Fruit fly (Drosophila melanogaster) whole organism, embryonic: ENCODE data around the gene uif.

ENCODE experiments used
- Abd-B ChIP-seq: fragments of 200-800 bp; sonication (Bioruptor generic); optimal IDR thresholded peaks from 2 replicates; lab custom pipeline; 2018; ENCODE audit warnings: missing biosample characterization, mild to moderate bottlenecking, missing genetic modification characterization, moderate library complexity
- CG10147 ChIP-seq: fragments of 200-800 bp; sonication (Bioruptor generic); optimal IDR thresholded peaks from 2 replicates; lab custom pipeline; 2019; ENCODE audit warnings: missing biosample characterization, mild to moderate bottlenecking, missing genetic modification characterization, moderate library complexity
- CG10267 ChIP-seq: fragments of 200-800 bp; sonication (Bioruptor generic); optimal IDR thresholded peaks from 2 replicates; lab custom pipeline; 2018; ENCODE audit warnings: missing biosample characterization, mild to moderate bottlenecking, missing genetic modification characterization, moderate library complexity
- CG12219 ChIP-seq: fragments of 200-800 bp; sonication (Bioruptor generic); optimal IDR thresholded peaks from 3 replicates; lab custom pipeline; 2018; ENCODE audit warnings: missing biosample characterization, mild to moderate bottlenecking, missing genetic modification characterization
- CG15514 ChIP-seq: fragments of 200-800 bp; sonication (Bioruptor generic); optimal IDR thresholded peaks from 3 replicates; lab custom pipeline; 2017; ENCODE audit warnings: missing biosample characterization, missing genetic modification characterization, mild to moderate bottlenecking, moderate library complexity, missing genetic modification reagents
- CG16779 ChIP-seq: fragments of 200-800 bp; sonication (Bioruptor generic); IDR thresholded peaks from 2 replicates; pipeline ENCODE4 v1.3.6; 2022; ENCODE audit warnings: missing biosample characterization, missing genetic modification characterization
- CG17568 ChIP-seq: fragments of 200-800 bp; sonication (Bioruptor generic); optimal IDR thresholded peaks from 2 replicates; lab custom pipeline; 2018; ENCODE audit warnings: missing biosample characterization, mild to moderate bottlenecking, missing genetic modification characterization, moderate library complexity
- CG18476 ChIP-seq: fragments of 200-800 bp; sonication (Bioruptor generic); optimal IDR thresholded peaks from 2 replicates; lab custom pipeline; 2016; ENCODE audit warnings: missing biosample characterization, mild to moderate bottlenecking, missing genetic modification characterization
- CG18599 ChIP-seq: fragments of 200-800 bp; sonication (Bioruptor generic); optimal IDR thresholded peaks from 3 replicates; lab custom pipeline; 2017; ENCODE audit warnings: missing biosample characterization, missing genetic modification characterization, mild to moderate bottlenecking, moderate library complexity, missing genetic modification reagents
- CG30020 ChIP-seq: fragments of 200-800 bp; optimal IDR thresholded peaks from 2 replicates; lab custom pipeline; 2019; ENCODE audit warnings: missing biosample characterization, mild to moderate bottlenecking, missing genetic modification characterization, moderate library complexity
- CG3163 ChIP-seq: fragments of 200-800 bp; sonication (Bioruptor generic); optimal IDR thresholded peaks from 3 replicates; lab custom pipeline; 2016; ENCODE audit warnings: missing biosample characterization, missing genetic modification characterization
- CG34422 ChIP-seq: fragments of 200-800 bp; sonication (Bioruptor generic); IDR thresholded peaks from 3 replicates; pipeline ENCODE4 v1.3.6; 2022; ENCODE audit warnings: missing biosample characterization, missing genetic modification characterization
- CG4854 ChIP-seq: fragments of 200-800 bp; sonication (Bioruptor generic); optimal IDR thresholded peaks from 2 replicates; lab custom pipeline; 2016; ENCODE audit warnings: missing biosample characterization, missing genetic modification characterization, inconsistent platforms
- CG7839 ChIP-seq: fragments of 200-800 bp; sonication (Bioruptor generic); optimal IDR thresholded peaks from 3 replicates; lab custom pipeline; 2018; ENCODE audit warnings: missing biosample characterization, mild to moderate bottlenecking, missing genetic modification characterization, moderate library complexity
- CG8089 ChIP-seq: fragments of 200-800 bp; sonication (Bioruptor generic); optimal IDR thresholded peaks from 3 replicates; lab custom pipeline; 2016; ENCODE audit warnings: missing biosample characterization, missing genetic modification characterization
- CG8359 ChIP-seq: fragments of 200-800 bp; sonication (Bioruptor generic); optimal IDR thresholded peaks from 2 replicates; lab custom pipeline; 2017; ENCODE audit warnings: missing biosample characterization, mild to moderate bottlenecking, missing genetic modification characterization, borderline replicate concordance
- CTCF ChIP-seq: fragments of 200-800 bp; sonication (Bioruptor generic); optimal IDR thresholded peaks from 2 replicates; lab custom pipeline; 2017; ENCODE audit warnings: missing biosample characterization, mild to moderate bottlenecking, missing genetic modification characterization, moderate library complexity
- CkIIα-i1 ChIP-seq: fragments of 200-800 bp; sonication (Bioruptor generic); IDR thresholded peaks from 2 replicates; pipeline ENCODE4 v1.3.6; 2022; ENCODE audit warnings: missing biosample characterization, missing genetic modification characterization
- D19B ChIP-seq: fragments of 200-800 bp; sonication (Bioruptor generic); optimal IDR thresholded peaks from 2 replicates; lab custom pipeline; 2017; ENCODE audit warnings: missing biosample characterization, mild to moderate bottlenecking, missing genetic modification characterization
- Dbx ChIP-seq: fragments of 200-800 bp; sonication (Bioruptor generic); IDR thresholded peaks from 3 replicates; pipeline ENCODE4 v1.3.6; 2022; ENCODE audit warnings: missing biosample characterization, missing genetic modification characterization
- Doc3 ChIP-seq: fragments of 200-800 bp; sonication (Bioruptor generic); IDR thresholded peaks from 3 replicates; pipeline ENCODE4 v1.3.6; 2022; ENCODE audit warnings: missing biosample characterization, missing genetic modification characterization; ENCODE audit not compliant: partially characterized antibody
- Gug ChIP-seq: fragments of 200-800 bp; sonication (Bioruptor generic); IDR thresholded peaks from 4 replicates; pipeline ENCODE4 v1.3.6; 2022; ENCODE audit warnings: missing biosample characterization, missing genetic modification characterization
- HLH54F ChIP-seq: fragments of 200-800 bp; sonication (Bioruptor generic); optimal IDR thresholded peaks from 3 replicates; lab custom pipeline; 2016; ENCODE audit warnings: missing biosample characterization, missing genetic modification characterization
- HmgD ChIP-seq: fragments of 200-800 bp; sonication (Bioruptor generic); optimal IDR thresholded peaks from 3 replicates; lab custom pipeline; 2016; ENCODE audit warnings: missing biosample characterization, missing genetic modification characterization
- Hsf ChIP-seq: fragments of 200-800 bp; sonication (Bioruptor generic); optimal IDR thresholded peaks from 3 replicates; lab custom pipeline; 2016; ENCODE audit warnings: missing biosample characterization, missing genetic modification characterization
- MESR4 ChIP-seq: fragments of 200-800 bp; sonication (Bioruptor generic); optimal IDR thresholded peaks from 2 replicates; lab custom pipeline; 2018; ENCODE audit warnings: missing biosample characterization, mild to moderate bottlenecking, missing genetic modification characterization, moderate library complexity
- NFAT ChIP-seq: fragments of 200-800 bp; sonication (Bioruptor generic); IDR thresholded peaks from 2 replicates; pipeline ENCODE4 v1.3.6; 2022; ENCODE audit warnings: missing biosample characterization, missing genetic modification characterization
- Nf-YA ChIP-seq: fragments of 200-800 bp; sonication (Bioruptor generic); IDR thresholded peaks from 2 replicates; pipeline ENCODE4 v1.3.6; 2022; ENCODE audit warnings: missing biosample characterization, missing genetic modification characterization
- Nf-YC ChIP-seq: fragments of 200-800 bp; optimal IDR thresholded peaks from 3 replicates; lab custom pipeline; 2019; ENCODE audit warnings: missing biosample characterization, mild to moderate bottlenecking, missing genetic modification characterization, moderate library complexity
- Six4 ChIP-seq: fragments of 200-800 bp; sonication (Bioruptor generic); optimal IDR thresholded peaks from 2 replicates; lab custom pipeline; 2016; ENCODE audit warnings: missing biosample characterization, missing genetic modification characterization
- Trl ChIP-seq, 3 experiments: fragments of >200 bp in 2 of 3; fragments of 200-800 bp in 1 of 3; sonication (Bioruptor generic) in 1 of 3; optimal IDR thresholded peaks; 2 replicates in 1 of 3; 3 replicates in 2 of 3; lab custom pipeline; 2016 to 2017; ENCODE audit warnings: missing biosample characterization in 1 of 3, missing genetic modification characterization in 1 of 3
- ac ChIP-seq: fragments of 200-800 bp; sonication (Bioruptor generic); optimal IDR thresholded peaks from 3 replicates; lab custom pipeline; 2017; ENCODE audit warnings: missing biosample characterization, mild to moderate bottlenecking, missing genetic modification characterization
- ase ChIP-seq: fragments of 200-800 bp; sonication (Bioruptor generic); IDR thresholded peaks from 3 replicates; pipeline ENCODE4 v1.3.6; 2022; ENCODE audit warnings: missing biosample characterization, missing genetic modification characterization
- cato ChIP-seq: fragments of 200-800 bp; sonication (Bioruptor generic); optimal IDR thresholded peaks from 2 replicates; lab custom pipeline; 2016; ENCODE audit warnings: missing biosample characterization, missing genetic modification characterization, borderline replicate concordance
- cwo ChIP-seq: fragments of 200-800 bp; sonication (Bioruptor generic); optimal IDR thresholded peaks from 3 replicates; lab custom pipeline; 2017; ENCODE audit warnings: missing biosample characterization, missing genetic modification characterization, mild to moderate bottlenecking, moderate library complexity, missing genetic modification reagents
- fu2 ChIP-seq: fragments of 200-800 bp; sonication (Bioruptor generic); optimal IDR thresholded peaks from 2 replicates; lab custom pipeline; 2016; ENCODE audit warnings: missing biosample characterization, missing genetic modification characterization
- gce ChIP-seq: fragments of 200-800 bp; sonication (Bioruptor generic); IDR thresholded peaks from 3 replicates; pipeline ENCODE4 v1.3.6; 2022; ENCODE audit warnings: missing biosample characterization, missing genetic modification characterization
- gcm ChIP-seq: fragments of 200-800 bp; sonication (Bioruptor generic); optimal IDR thresholded peaks from 2 replicates; lab custom pipeline; 2019; ENCODE audit warnings: missing biosample characterization, mild to moderate bottlenecking, missing genetic modification characterization, moderate library complexity
- gem ChIP-seq: fragments of 200-800 bp; sonication (Bioruptor generic); optimal IDR thresholded peaks from 2 replicates; lab custom pipeline; 2019; ENCODE audit warnings: missing biosample characterization, mild to moderate bottlenecking, missing genetic modification characterization, moderate library complexity
- h ChIP-seq: fragments of >200 bp; optimal IDR thresholded peaks from 2 replicates; lab custom pipeline; 2017
- ham ChIP-seq: fragments of 200-800 bp; sonication (Bioruptor generic); IDR thresholded peaks from 2 replicates; pipeline ENCODE4 v1.3.6; 2022; ENCODE audit warnings: missing biosample characterization, missing genetic modification characterization
- jigr1 ChIP-seq: fragments of 200-800 bp; sonication (Bioruptor generic); IDR thresholded peaks from 3 replicates; pipeline ENCODE4 v1.3.6; 2022; ENCODE audit warnings: missing biosample characterization, missing genetic modification characterization
- kah ChIP-seq: fragments of 200-800 bp; sonication (Bioruptor generic); optimal IDR thresholded peaks from 2 replicates; lab custom pipeline; 2018; ENCODE audit warnings: missing biosample characterization, mild to moderate bottlenecking, missing genetic modification characterization
- mirr ChIP-seq: fragments of 200-800 bp; sonication (Bioruptor generic); optimal IDR thresholded peaks from 3 replicates; lab custom pipeline; 2018; ENCODE audit warnings: missing biosample characterization, mild to moderate bottlenecking, missing genetic modification characterization
- pum ChIP-seq: fragments of 200-800 bp; sonication (Bioruptor generic); optimal IDR thresholded peaks from 2 replicates; lab custom pipeline; 2016; ENCODE audit warnings: missing biosample characterization, missing genetic modification characterization
- sc ChIP-seq, 3 experiments: fragments of >200 bp in 2 of 3; fragments of 200-800 bp in 1 of 3; sonication (Bioruptor generic) in 1 of 3; optimal IDR thresholded peaks; 2 replicates in 2 of 3; 3 replicates in 1 of 3; lab custom pipeline; 2017; ENCODE audit warnings: mild to moderate bottlenecking in 1 of 3, missing biosample characterization in 1 of 3, missing genetic modification characterization in 1 of 3, missing genetic modification reagents in 1 of 3
- seq ChIP-seq: fragments of 200-800 bp; sonication (Bioruptor generic); IDR thresholded peaks from 2 replicates; pipeline ENCODE4 v1.3.6; 2022; ENCODE audit warnings: missing biosample characterization, missing genetic modification characterization
- sima ChIP-seq: fragments of 200-800 bp; sonication (Bioruptor generic); optimal IDR thresholded peaks from 2 replicates; lab custom pipeline; 2016; ENCODE audit warnings: missing biosample characterization, missing genetic modification characterization
- toy ChIP-seq: fragments of 200-800 bp; sonication (Bioruptor generic); IDR thresholded peaks from 2 replicates; pipeline ENCODE4 v1.3.6; 2022; ENCODE audit warnings: missing biosample characterization, missing genetic modification characterization
- twi ChIP-seq: fragments of 200-800 bp; optimal IDR thresholded peaks from 2 replicates; lab custom pipeline; 2019; ENCODE audit warnings: missing biosample characterization, mild to moderate bottlenecking, missing genetic modification characterization, moderate library complexity
- zen ChIP-seq: fragments of 200-800 bp; sonication (Bioruptor generic); optimal IDR thresholded peaks from 3 replicates; lab custom pipeline; 2018; ENCODE audit warnings: missing biosample characterization, mild to moderate bottlenecking, missing genetic modification characterization, moderate library complexity

The uif gene

dm6 chr2L:6964022-6964434, 46.1 kb downstream of the uif start, which contains the start of the genes sip2 and Coprox:
Gene sip2, minus strand, starts transcription at chr2L:6964074.
Gene Coprox, plus strand, starts transcription at chr2L:6964421.
- TF ChIP-seq fu2 (GFP tag; lab: Kevin White, UChicago) = no peak
- peak; percentile 72 for TF ChIP-seq CG15514 (GFP tag; lab: Kevin White, UChicago)
- TF ChIP-seq ham (GFP tag; lab: Robert Waterston, UW) = no peak
- 0 out of 3 replicates have a peak, but pooled peaks have one; percentile 30 for TF ChIP-seq ase (GFP tag; lab: Robert Waterston, UW)
- no peak for TF ChIP-seq seq (GFP tag; lab: Robert Waterston, UW)
- peak; percentile 82 for TF ChIP-seq Nf-YC (tag; lab: Kevin White, UChicago)
- TF ChIP-seq sima = no peak
- TF ChIP-seq CG34422 = 0 out of 3 replicates have a peak, but pooled peaks have one; percentile 21
- no peak for TF ChIP-seq gce (GFP tag; lab: Robert Waterston, UW)
- TF ChIP-seq CG8359 (GFP tag; lab: Kevin White, UChicago) = no peak
- TF ChIP-seq CG16779 (GFP tag; lab: Robert Waterston, UW) = no peak
- no peak for TF ChIP-seq Hsf (GFP tag; lab: Kevin White, UChicago)
- TF ChIP-seq sc (optimal IDR thresholded peaks at IDR 0.05; lab: Kevin White, UChicago) = no peak
- TF ChIP-seq sc (GFP tag; optimal IDR thresholded peaks at IDR 0.05; lab: Kevin White, UChicago) = no peak
- peak; percentile 62 for TF ChIP-seq CG10147 (GFP tag; lab: Kevin White, UChicago)
- TF ChIP-seq pum (GFP tag; lab: Kevin White, UChicago) = no peak
- no peak for TF ChIP-seq mirr (GFP tag; lab: Kevin White, UChicago)
- TF ChIP-seq twi (tag; lab: Kevin White, UChicago) = peak; percentile 63
- peak; percentile 75 for TF ChIP-seq gcm (GFP tag; lab: Kevin White, UChicago)
- no peak for TF ChIP-seq HmgD
- peak; percentile 78 for TF ChIP-seq CG7839 (tag; lab: Kevin White, UChicago)
- no peak for TF ChIP-seq CG4854 (GFP tag; lab: Kevin White, UChicago)
- TF ChIP-seq CG3163 (GFP tag; lab: Kevin White, UChicago) = no peak
- TF ChIP-seq NFAT = no peak; the same call in 1 of the 2 replicates
- no peak for TF ChIP-seq toy (GFP tag; lab: Robert Waterston, UW)
- TF ChIP-seq zen (tag; lab: Kevin White, UChicago) = peak; percentile 64
- TF ChIP-seq cato = peak; percentile 2
- peak; percentile 14 for TF ChIP-seq kah
- TF ChIP-seq CG18476 (GFP tag; lab: Kevin White, UChicago) = no peak
- TF ChIP-seq CG8089 (GFP tag; lab: Kevin White, UChicago) = no peak
- no peak for TF ChIP-seq HLH54F
- TF ChIP-seq CG30020 (tag; lab: Kevin White, UChicago) = peak; percentile 93
- TF ChIP-seq Gug (GFP tag; lab: Robert Waterston, UW) = no peak
- peak; percentile 63 for TF ChIP-seq Abd-B (GFP tag; lab: Kevin White, UChicago)
- no peak for TF ChIP-seq ac (GFP tag; lab: Kevin White, UChicago)
- TF ChIP-seq CG18599 (GFP tag; lab: Kevin White, UChicago) = peak; percentile 75
- no peak for TF ChIP-seq jigr1
- no peak for TF ChIP-seq CkIIα-i1 (GFP tag; lab: Robert Waterston, UW)
- TF ChIP-seq Six4 (GFP tag; lab: Kevin White, UChicago) = peak; percentile 33
- 0 out of 3 replicates have a peak, but pooled peaks have one; percentile 10 for TF ChIP-seq Dbx (GFP tag; lab: Robert Waterston, UW)
- TF ChIP-seq Nf-YA (GFP tag; lab: Robert Waterston, UW) = no peak
- no peak for TF ChIP-seq Trl (optimal IDR thresholded peaks at IDR 0.05; lab: Kevin White, UChicago)
- TF ChIP-seq Trl (GFP tag; optimal IDR thresholded peaks at IDR 0.05; lab: Kevin White, UChicago) = no peak
- no peak for TF ChIP-seq MESR4 (GFP tag; lab: Kevin White, UChicago)
- no peak for TF ChIP-seq h (lab: Kevin White, UChicago)
- TF ChIP-seq gem (tag; lab: Kevin White, UChicago) = peak; percentile 87
- TF ChIP-seq CG17568 (GFP tag; lab: Kevin White, UChicago) = no peak
- TF ChIP-seq CTCF (GFP tag; lab: Kevin White, UChicago) = no peak
- peak; percentile 78 for TF ChIP-seq CG10267 (tag; lab: Kevin White, UChicago)
- no peak for TF ChIP-seq Doc3 (GFP tag; lab: Robert Waterston, UW)
- TF ChIP-seq cwo (GFP tag; lab: Kevin White, UChicago) = peak; percentile 17
- TF ChIP-seq D19B (GFP tag; lab: Kevin White, UChicago) = peak; percentile 31
- peak; percentile 11 for TF ChIP-seq CG12219 (GFP tag; lab: Kevin White, UChicago)
